Worm (Caenorhabditis elegans): ENCODE measurements around the gene F13H8.12.

DNA sequence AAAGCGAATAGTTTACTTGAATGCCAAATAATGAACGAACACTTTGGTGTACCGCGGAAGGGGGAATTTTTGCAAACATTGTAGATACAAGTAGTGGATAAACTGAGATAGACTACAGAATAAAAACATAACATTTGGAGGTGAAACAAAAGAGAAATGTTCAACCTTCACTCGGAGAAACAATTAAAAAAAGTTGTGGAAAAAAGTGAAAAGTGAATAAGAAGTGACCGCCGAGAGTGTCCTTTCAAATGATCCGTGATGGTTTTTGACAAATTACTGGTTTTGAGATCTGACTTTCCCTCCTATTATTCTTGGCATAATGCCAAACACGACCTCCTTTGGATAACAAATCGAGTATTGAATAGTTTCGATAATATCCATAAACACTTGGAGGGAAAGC, 38.6 kb upstream of the F13H8.12 start:
- no peak for TF ChIP-seq med-1 (GFP tag; optimal IDR thresholded peaks at IDR 0.05; ENCODE audit: insufficient read depth)
- no peak for TF ChIP-seq ztf-23 (GFP tag; IDR thresholded peaks at IDR 0.05)
- no peak for TF ChIP-seq ztf-29 (GFP tag; IDR thresholded peaks at IDR 0.05)
- TF ChIP-seq T22C8.4 (GFP tag; IDR thresholded peaks at IDR 0.05), result no peak
- no peak for TF ChIP-seq klf-2 (GFP tag; conservative IDR thresholded peaks at IDR 0.05)
- TF ChIP-seq ref-1 (GFP tag; conservative IDR thresholded peaks at IDR 0.05), result no peak
